Fruit fly (Drosophila melanogaster) whole organism, embryonic: ENCODE data around the gene piwi.

ENCODE experiments used
- Ada2b ChIP-seq: fragments of 200-800 bp; sonication (Bioruptor generic); IDR thresholded peaks from 2 replicates; pipeline ENCODE4 v1.3.6; 2022; ENCODE audit warnings: missing biosample characterization, missing genetic modification characterization
- CG10543 ChIP-seq: fragments of 200-800 bp; sonication (Bioruptor generic); optimal IDR thresholded peaks from 3 replicates; lab custom pipeline; 2017; ENCODE audit warnings: missing biosample characterization, mild to moderate bottlenecking, missing genetic modification characterization, moderate library complexity
- CG11456 ChIP-seq: fragments of 200-800 bp; sonication (Bioruptor generic); IDR thresholded peaks from 3 replicates; pipeline ENCODE4 v1.3.6; 2022; ENCODE audit warnings: missing biosample characterization, missing genetic modification characterization
- CG5245 ChIP-seq: fragments of 200-800 bp; sonication (Bioruptor generic); optimal IDR thresholded peaks from 3 replicates; lab custom pipeline; 2016; ENCODE audit warnings: missing biosample characterization, missing genetic modification characterization
- CG5953 ChIP-seq: fragments of 200-800 bp; sonication (Bioruptor generic); IDR thresholded peaks from 2 replicates; pipeline ENCODE4 v1.3.6; 2022; ENCODE audit warnings: missing biosample characterization, missing genetic modification characterization
- CTCF ChIP-seq: fragments of 200-800 bp; sonication (Bioruptor generic); optimal IDR thresholded peaks from 2 replicates; lab custom pipeline; 2017; ENCODE audit warnings: missing biosample characterization, mild to moderate bottlenecking, missing genetic modification characterization, moderate library complexity
- Dip3 ChIP-seq: fragments of 200-800 bp; sonication (Bioruptor generic); optimal IDR thresholded peaks from 3 replicates; lab custom pipeline; 2016; ENCODE audit warnings: missing biosample characterization, missing genetic modification characterization
- HLH3B ChIP-seq: fragments of 200-800 bp; sonication (Bioruptor generic); IDR thresholded peaks from 2 replicates; pipeline ENCODE4 v1.3.6; 2022; ENCODE audit warnings: missing biosample characterization, missing genetic modification characterization
- Nf-YA ChIP-seq: fragments of 200-800 bp; sonication (Bioruptor generic); IDR thresholded peaks from 2 replicates; pipeline ENCODE4 v1.3.6; 2022; ENCODE audit warnings: missing biosample characterization, missing genetic modification characterization
- dimm ChIP-seq: fragments of 200-800 bp; sonication (Bioruptor generic); IDR thresholded peaks from 2 replicates; pipeline ENCODE4 v1.3.6; 2022; ENCODE audit warnings: missing biosample characterization, missing genetic modification characterization
- insv ChIP-seq, 2 experiments: fragments of 200-800 bp; sonication (Bioruptor generic); optimal IDR thresholded peaks; 3 replicates each; lab custom pipeline; 2016 to 2018; ENCODE audit warnings: missing biosample characterization in 2 of 2, missing genetic modification characterization in 2 of 2
- lab ChIP-seq: fragments of 200-800 bp; sonication (Bioruptor generic); optimal IDR thresholded peaks from 3 replicates; lab custom pipeline; 2017; ENCODE audit warnings: missing biosample characterization, missing genetic modification characterization, mild to moderate bottlenecking, moderate library complexity, missing genetic modification reagents
- pb ChIP-seq: fragments of 200-800 bp; sonication (Bioruptor generic); optimal IDR thresholded peaks from 3 replicates; lab custom pipeline; 2016; ENCODE audit warnings: missing biosample characterization, missing genetic modification characterization
- sug ChIP-seq: fragments of 200-800 bp; optimal IDR thresholded peaks from 2 replicates; lab custom pipeline; 2019; ENCODE audit warnings: missing biosample characterization, mild to moderate bottlenecking, missing genetic modification characterization, moderate library complexity

The piwi gene

dm6 chr2L:10940196-10940595 lies 47.0 kb downstream of the piwi start:
- peak; percentile 80 for TF ChIP-seq CTCF (GFP tag; lab: Kevin White, UChicago)
- no peak for TF ChIP-seq CG5245 (GFP tag; lab: Kevin White, UChicago)
- TF ChIP-seq HLH3B: no peak

dm6 chr2L:10936362-10936761 lies 50.9 kb downstream of the piwi start, which contains the start of gene CG14072:
TSS of gene CG14072 (plus strand) at chr2L:10936662.
- TF ChIP-seq CG5953 (GFP tag; lab: Robert Waterston, UW) (no peak), sug (tag; lab: Kevin White, UChicago) (no peak), lab (no peak), dimm (GFP tag; lab: Robert Waterston, UW) (no peak), Ada2b (no peak), CG10543 (GFP tag; lab: Kevin White, UChicago) (no peak), Nf-YA (GFP tag; lab: Robert Waterston, UW) (no peak), Dip3 (GFP tag; lab: Kevin White, UChicago) (no peak), pb (GFP tag; lab: Kevin White, UChicago) (no peak), insv (GFP tag; optimal IDR thresholded peaks at IDR 0.05; lab: Kevin White, UChicago) (no peak), CG11456 (GFP tag; lab: Robert Waterston, UW) (no peak)
